Fruit fly (Drosophila melanogaster): ENCODE measurements around the gene tal-1A.

tal-1A gene

DNA sequence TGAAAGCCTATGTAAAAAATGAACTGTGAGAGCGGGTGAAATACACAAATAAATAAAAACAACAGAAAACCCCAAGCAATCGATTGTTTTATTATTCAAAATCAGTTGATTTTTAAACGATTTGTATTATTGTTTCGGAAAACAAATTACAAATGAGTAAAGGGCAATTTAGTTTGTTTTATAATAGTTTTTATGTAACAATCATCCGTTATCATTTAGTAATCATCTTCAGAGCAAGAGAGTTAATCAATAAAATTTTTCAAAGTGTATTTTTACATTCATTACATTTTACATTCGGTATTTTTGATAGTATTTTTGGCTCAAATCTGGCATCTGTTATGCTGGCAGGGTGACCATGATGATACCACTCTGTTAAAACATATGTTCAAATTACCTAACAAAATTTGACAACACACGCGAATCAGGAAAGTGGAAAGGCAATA, 33.6 kb upstream of the tal-1A start, which contains the start of the genes CG42375 and CG9288 (continued):
- TF ChIP-seq CG30020 (tag; optimal IDR thresholded peaks at IDR 0.05) (no peak), CG4820 (GFP tag; optimal IDR thresholded peaks at IDR 0.05) (peak; percentile 81), gcm (GFP tag; optimal IDR thresholded peaks at IDR 0.05) (peak; percentile 61), Camta (GFP tag; optimal IDR thresholded peaks at IDR 0.05) (no peak), NC2β (GFP tag; optimal IDR thresholded peaks at IDR 0.05) (peak; percentile 68), Sry-δ (GFP tag; optimal IDR thresholded peaks at IDR 0.05) (peak; percentile 33), wek (GFP tag; optimal IDR thresholded peaks at IDR 0.05) (no peak), pnt (GFP tag; optimal IDR thresholded peaks at IDR 0.05) (peak; percentile 79), CG31441 (GFP tag; IDR thresholded peaks at IDR 0.05) (peak; percentile 78), Doc2 (GFP tag; IDR thresholded peaks at IDR 0.05) (no peak), CG10267 (tag; optimal IDR thresholded peaks at IDR 0.05) (peak; percentile 79), nom (GFP tag; optimal IDR thresholded peaks at IDR 0.05) (no peak), run (tag; optimal IDR thresholded peaks at IDR 0.05) (peak; percentile 25), CG9932 (GFP tag; IDR thresholded peaks at IDR 0.05) (no peak), sr (GFP tag; IDR thresholded peaks at IDR 0.05) (no peak; the same call in 2 of the 3 replicates), CG8478 (optimal IDR thresholded peaks at IDR 0.05) (no peak), CG18011 (GFP tag; optimal IDR thresholded peaks at IDR 0.05) (no peak), z (GFP tag; IDR thresholded peaks at IDR 0.05) (0 out of 3 replicates have a peak, but pooled peaks have one; percentile 32), grn (GFP tag; optimal IDR thresholded peaks at IDR 0.05) (no peak), Vsx1 (GFP tag; optimal IDR thresholded peaks at IDR 0.05) (peak; percentile 29), CG8944 (GFP tag; optimal IDR thresholded peaks at IDR 0.05) (no peak), Sox100B (GFP tag; optimal IDR thresholded peaks at IDR 0.05) (peak; percentile 77), CG32767 (GFP tag; IDR thresholded peaks at IDR 0.05) (no peak), CG1603 (tag; optimal IDR thresholded peaks at IDR 0.05) (peak; percentile 58), sima (GFP tag; optimal IDR thresholded peaks at IDR 0.05) (no peak), CG14050 (GFP tag; IDR thresholded peaks at IDR 0.05) (no peak), CG30431 (GFP tag; optimal IDR thresholded peaks at IDR 0.05) (no peak), CG18619 (GFP tag; optimal IDR thresholded peaks at IDR 0.05) (no peak), Nf-YB (GFP tag; optimal IDR thresholded peaks at IDR 0.05) (no peak), B-H1 (GFP tag; IDR thresholded peaks at IDR 0.05) (0 out of 3 replicates have a peak, but pooled peaks have one; percentile 33), PHDP (tag; optimal IDR thresholded peaks at IDR 0.05) (peak; percentile 31), H15 (GFP tag; IDR thresholded peaks at IDR 0.05) (no peak), Doc3 (GFP tag; IDR thresholded peaks at IDR 0.05; ENCODE audit: partially characterized antibody) (no peak), crol (GFP tag; IDR thresholded peaks at IDR 0.05) (no peak), CG15269 (tag; optimal IDR thresholded peaks at IDR 0.05) (no peak), CG6683 (GFP tag; optimal IDR thresholded peaks at IDR 0.05) (peak; percentile 54), CrebB (tag; optimal IDR thresholded peaks at IDR 0.05) (no peak), CG32772 (GFP tag; IDR thresholded peaks at IDR 0.05) (peak; percentile 35; the same call in 1 of the 2 replicates), CG33557 (GFP tag; optimal IDR thresholded peaks at IDR 0.05) (no peak), CG42726 (GFP tag; IDR thresholded peaks at IDR 0.05; ENCODE audit: partially characterized antibody) (no peak), MESR4 (GFP tag; optimal IDR thresholded peaks at IDR 0.05) (peak; percentile 23), Hr78 (GFP tag; optimal IDR thresholded peaks at IDR 0.05) (peak in 1 of 2 experiments; percentile 24), CG13296 (GFP tag; optimal IDR thresholded peaks at IDR 0.05) (no peak), ro (GFP tag; IDR thresholded peaks at IDR 0.05) (no peak), BtbVII (GFP tag; optimal IDR thresholded peaks at IDR 0.05) (peak; percentile 61), ase (GFP tag; IDR thresholded peaks at IDR 0.05) (no peak), chif (GFP tag; optimal IDR thresholded peaks at IDR 0.05) (peak in 1 of 2 experiments; percentile 58), ftz-f1 (GFP tag; optimal IDR thresholded peaks at IDR 0.05) (no peak), CG12104 (GFP tag; optimal IDR thresholded peaks at IDR 0.05) (peak; percentile 45), CG11456 (GFP tag; IDR thresholded peaks at IDR 0.05) (no peak), CG8290 (GFP tag; optimal IDR thresholded peaks at IDR 0.05) (no peak), CG8290 (tag; optimal IDR thresholded peaks at IDR 0.05) (no peak)

Data from whole organism, embryonic.